Fruit fly (Drosophila melanogaster) whole organism, embryonic: ENCODE data around the gene Wdr59.

ENCODE experiments used
- Bdp1 ChIP-seq: fragments of 200-800 bp; sonication (Bioruptor generic); optimal IDR thresholded peaks from 3 replicates; lab custom pipeline; 2016; ENCODE audit warnings: missing biosample characterization, missing genetic modification characterization
- BtbVII ChIP-seq: fragments of 200-800 bp; sonication (Bioruptor generic); optimal IDR thresholded peaks from 3 replicates; lab custom pipeline; 2017; ENCODE audit warnings: missing biosample characterization, mild to moderate bottlenecking, missing genetic modification characterization
- CG1024 ChIP-seq: fragments of 200-800 bp; sonication (Bioruptor generic); IDR thresholded peaks from 2 replicates; pipeline ENCODE4 v1.3.6; 2022; ENCODE audit warnings: missing biosample characterization, missing genetic modification characterization
- CG10565 ChIP-seq: fragments of 200-800 bp; sonication (Bioruptor generic); optimal IDR thresholded peaks from 3 replicates; lab custom pipeline; 2016; ENCODE audit warnings: missing biosample characterization, mild to moderate bottlenecking, missing genetic modification characterization
- CG11093 ChIP-seq: fragments of 200-800 bp; sonication (Bioruptor generic); IDR thresholded peaks from 3 replicates; pipeline ENCODE4 v1.3.6; 2022; ENCODE audit warnings: missing biosample characterization, missing genetic modification characterization
- CG11723 ChIP-seq: fragments of 200-800 bp; sonication (Bioruptor generic); optimal IDR thresholded peaks from 2 replicates; lab custom pipeline; 2017; ENCODE audit warnings: missing biosample characterization, mild to moderate bottlenecking, missing genetic modification characterization
- CG12071 ChIP-seq: fragments of 200-800 bp; sonication (Bioruptor generic); optimal IDR thresholded peaks from 3 replicates; lab custom pipeline; 2018; ENCODE audit warnings: missing biosample characterization, mild to moderate bottlenecking, missing genetic modification characterization
- CG12942 ChIP-seq: fragments of 200-800 bp; sonication (Bioruptor generic); optimal IDR thresholded peaks from 3 replicates; lab custom pipeline; 2016; ENCODE audit warnings: missing biosample characterization, missing genetic modification characterization
- CG16863 ChIP-seq: fragments of 200-800 bp; sonication (Bioruptor generic); optimal IDR thresholded peaks from 3 replicates; lab custom pipeline; 2016; ENCODE audit warnings: missing biosample characterization, missing genetic modification characterization
- CG17612 ChIP-seq: fragments of 200-800 bp; sonication (Bioruptor generic); IDR thresholded peaks from 2 replicates; pipeline ENCODE4 v1.3.6; 2022; ENCODE audit warnings: missing biosample characterization, missing genetic modification characterization
- CG17912 ChIP-seq: fragments of 200-800 bp; sonication (Bioruptor generic); optimal IDR thresholded peaks from 2 replicates; lab custom pipeline; 2018; ENCODE audit warnings: missing biosample characterization, mild to moderate bottlenecking, missing genetic modification characterization
- CG18011 ChIP-seq: fragments of 200-800 bp; sonication (Bioruptor generic); optimal IDR thresholded peaks from 2 replicates; lab custom pipeline; 2017; ENCODE audit warnings: missing biosample characterization, missing genetic modification characterization, mild to moderate bottlenecking, moderate library complexity, missing genotype
- CG18476 ChIP-seq: fragments of 200-800 bp; sonication (Bioruptor generic); optimal IDR thresholded peaks from 2 replicates; lab custom pipeline; 2016; ENCODE audit warnings: missing biosample characterization, mild to moderate bottlenecking, missing genetic modification characterization
- CG2116 ChIP-seq: fragments of 200-800 bp; sonication (Bioruptor generic); optimal IDR thresholded peaks from 3 replicates; lab custom pipeline; 2018; ENCODE audit warnings: missing biosample characterization, mild to moderate bottlenecking, missing genetic modification characterization
- CG3163 ChIP-seq: fragments of 200-800 bp; sonication (Bioruptor generic); optimal IDR thresholded peaks from 3 replicates; lab custom pipeline; 2016; ENCODE audit warnings: missing biosample characterization, missing genetic modification characterization
- CG4854 ChIP-seq: fragments of 200-800 bp; sonication (Bioruptor generic); optimal IDR thresholded peaks from 2 replicates; lab custom pipeline; 2016; ENCODE audit warnings: missing biosample characterization, missing genetic modification characterization, inconsistent platforms
- CG6683 ChIP-seq: fragments of 200-800 bp; sonication (Bioruptor generic); optimal IDR thresholded peaks from 2 replicates; lab custom pipeline; 2017; ENCODE audit warnings: missing biosample characterization, mild to moderate bottlenecking, missing genetic modification characterization, missing genetic modification reagents
- CG7745 ChIP-seq: fragments of 200-800 bp; sonication (Bioruptor generic); optimal IDR thresholded peaks from 2 replicates; lab custom pipeline; 2018; ENCODE audit warnings: missing biosample characterization, mild to moderate bottlenecking, missing genetic modification characterization, moderate library complexity
- CG7786 ChIP-seq: fragments of 200-800 bp; sonication (Bioruptor generic); optimal IDR thresholded peaks from 2 replicates; lab custom pipeline; 2016; ENCODE audit warnings: missing biosample characterization, missing genetic modification characterization
- Dbx ChIP-seq: fragments of 200-800 bp; sonication (Bioruptor generic); IDR thresholded peaks from 3 replicates; pipeline ENCODE4 v1.3.6; 2022; ENCODE audit warnings: missing biosample characterization, missing genetic modification characterization
- Lim3 ChIP-seq: fragments of 200-800 bp; sonication (Bioruptor generic); IDR thresholded peaks from 2 replicates; pipeline ENCODE4 v1.3.6; 2022; ENCODE audit warnings: missing biosample characterization, missing genetic modification characterization
- Neu2 ChIP-seq: fragments of 200-800 bp; sonication (Bioruptor generic); optimal IDR thresholded peaks from 3 replicates; lab custom pipeline; 2016; ENCODE audit warnings: missing biosample characterization, missing genetic modification characterization, borderline replicate concordance
- Oaz ChIP-seq: fragments of 200-800 bp; sonication (Bioruptor generic); IDR thresholded peaks from 2 replicates; pipeline ENCODE4 v1.3.6; 2022; ENCODE audit warnings: missing biosample characterization, missing genetic modification characterization
- PHDP ChIP-seq: fragments of 200-800 bp; sonication (Bioruptor generic); optimal IDR thresholded peaks from 3 replicates; lab custom pipeline; 2018; ENCODE audit warnings: missing biosample characterization, mild to moderate bottlenecking, missing genetic modification characterization, moderate library complexity
- Pdp1 ChIP-seq, 2 experiments: fragments of 200-800 bp; sonication (Bioruptor generic); optimal IDR thresholded peaks; 3 replicates each; lab custom pipeline; 2016; ENCODE audit warnings: missing biosample characterization in 2 of 2, missing genetic modification characterization in 2 of 2, mild to moderate bottlenecking in 1 of 2, moderate library complexity in 1 of 2
- Sry-β ChIP-seq: fragments of 200-800 bp; sonication (Bioruptor generic); optimal IDR thresholded peaks from 2 replicates; lab custom pipeline; 2018; ENCODE audit warnings: missing biosample characterization, mild to moderate bottlenecking, missing genetic modification characterization, moderate library complexity
- Ssrp ChIP-seq: fragments of 200-800 bp; sonication (Bioruptor generic); optimal IDR thresholded peaks from 2 replicates; lab custom pipeline; 2018; ENCODE audit warnings: missing biosample characterization, mild to moderate bottlenecking, missing genetic modification characterization, moderate library complexity
- abd-A ChIP-seq: fragments of 200-800 bp; sonication (Bioruptor generic); optimal IDR thresholded peaks from 3 replicates; lab custom pipeline; 2019; ENCODE audit warnings: missing biosample characterization, mild to moderate bottlenecking, missing genetic modification characterization, moderate library complexity
- ac ChIP-seq: fragments of 200-800 bp; sonication (Bioruptor generic); optimal IDR thresholded peaks from 3 replicates; lab custom pipeline; 2017; ENCODE audit warnings: missing biosample characterization, mild to moderate bottlenecking, missing genetic modification characterization
- ash1 ChIP-seq: fragments of 200-800 bp; sonication (Bioruptor generic); optimal IDR thresholded peaks from 2 replicates; lab custom pipeline; 2018; ENCODE audit warnings: missing biosample characterization, mild to moderate bottlenecking, missing genetic modification characterization
- chif ChIP-seq, 2 experiments: fragments of 200-800 bp; sonication (Bioruptor generic); optimal IDR thresholded peaks; 3 replicates each; lab custom pipeline; 2016; ENCODE audit warnings: missing biosample characterization in 2 of 2, missing genetic modification characterization in 2 of 2
- ci ChIP-seq: fragments of 200-800 bp; sonication (Bioruptor generic); IDR thresholded peaks from 3 replicates; pipeline ENCODE4 v1.3.6; 2022; ENCODE audit warnings: missing biosample characterization, missing genetic modification characterization
- da ChIP-seq: fragments of 200-800 bp; sonication (Bioruptor generic); optimal IDR thresholded peaks from 2 replicates; lab custom pipeline; 2016; ENCODE audit warnings: missing biosample characterization, missing genetic modification characterization
- dmrt11E ChIP-seq: fragments of 200-800 bp; sonication (Bioruptor generic); optimal IDR thresholded peaks from 3 replicates; lab custom pipeline; 2018; ENCODE audit warnings: missing biosample characterization, mild to moderate bottlenecking, missing genetic modification characterization, moderate library complexity
- ems ChIP-seq: fragments of 200-800 bp; sonication (Bioruptor generic); optimal IDR thresholded peaks from 3 replicates; lab custom pipeline; 2016; ENCODE audit warnings: missing biosample characterization, missing genetic modification characterization
- en ChIP-seq: fragments of 200-800 bp; sonication (Bioruptor generic); optimal IDR thresholded peaks from 2 replicates; lab custom pipeline; 2016; ENCODE audit warnings: missing biosample characterization, missing genetic modification characterization
- fd64A ChIP-seq: fragments of 200-800 bp; sonication (Bioruptor generic); optimal IDR thresholded peaks from 3 replicates; lab custom pipeline; 2018; ENCODE audit warnings: missing biosample characterization, mild to moderate bottlenecking, missing genetic modification characterization
- hbn ChIP-seq: fragments of 200-800 bp; sonication (Bioruptor generic); IDR thresholded peaks from 2 replicates; pipeline ENCODE4 v1.3.6; 2022; ENCODE audit warnings: missing biosample characterization, missing genetic modification characterization; ENCODE audit not compliant: partially characterized antibody
- maf-S ChIP-seq: fragments of 200-800 bp; sonication (Bioruptor generic); optimal IDR thresholded peaks from 2 replicates; lab custom pipeline; 2016; ENCODE audit warnings: missing biosample characterization, missing genetic modification characterization
- nmo ChIP-seq: fragments of 200-800 bp; sonication (Bioruptor generic); optimal IDR thresholded peaks from 2 replicates; lab custom pipeline; 2018; ENCODE audit warnings: missing biosample characterization, mild to moderate bottlenecking, missing genetic modification characterization, moderate library complexity
- pfk ChIP-seq: fragments of 200-800 bp; sonication (Bioruptor generic); optimal IDR thresholded peaks from 2 replicates; lab custom pipeline; 2018; ENCODE audit warnings: missing biosample characterization, mild to moderate bottlenecking, missing genetic modification characterization, moderate library complexity
- pho ChIP-seq: fragments of 200-800 bp; sonication (Bioruptor generic); optimal IDR thresholded peaks from 2 replicates; lab custom pipeline; 2016; ENCODE audit warnings: missing biosample characterization, missing genetic modification characterization
- psq ChIP-seq: fragments of 200-800 bp; sonication (Bioruptor generic); optimal IDR thresholded peaks from 2 replicates; lab custom pipeline; 2017; ENCODE audit warnings: missing biosample characterization, missing genetic modification characterization
- schlank ChIP-seq: fragments of 200-800 bp; sonication (Bioruptor generic); optimal IDR thresholded peaks from 2 replicates; lab custom pipeline; 2018; ENCODE audit warnings: missing biosample characterization, mild to moderate bottlenecking, missing genetic modification characterization
- sens ChIP-seq: fragments of 200-800 bp; sonication (Bioruptor generic); peaks from one replicate; lab custom pipeline; 2016; ENCODE audit warnings: missing biosample characterization, missing genetic modification characterization
- sens-2 ChIP-seq: fragments of 200-800 bp; sonication (Bioruptor generic); IDR thresholded peaks from 2 replicates; pipeline ENCODE4 v1.3.6; 2022; ENCODE audit warnings: missing biosample characterization, missing genetic modification characterization
- tin ChIP-seq: fragments of 200-800 bp; sonication (Bioruptor generic); optimal IDR thresholded peaks from 3 replicates; lab custom pipeline; 2016; ENCODE audit warnings: missing biosample characterization, missing genetic modification characterization
- tx ChIP-seq: fragments of 200-800 bp; sonication (Bioruptor generic); optimal IDR thresholded peaks from 2 replicates; lab custom pipeline; 2016; ENCODE audit warnings: missing biosample characterization, missing genetic modification characterization
- vnd ChIP-seq: fragments of 200-800 bp; sonication (Bioruptor generic); IDR thresholded peaks from 3 replicates; pipeline ENCODE4 v1.3.6; 2022; ENCODE audit warnings: missing biosample characterization, missing genetic modification characterization; ENCODE audit not compliant: partially characterized antibody
- zen ChIP-seq: fragments of 200-800 bp; sonication (Bioruptor generic); optimal IDR thresholded peaks from 3 replicates; lab custom pipeline; 2018; ENCODE audit warnings: missing biosample characterization, mild to moderate bottlenecking, missing genetic modification characterization, moderate library complexity
- zf30C ChIP-seq: fragments of 200-800 bp; sonication (Bioruptor generic); optimal IDR thresholded peaks from 3 replicates; lab custom pipeline; 2018; ENCODE audit warnings: missing biosample characterization, mild to moderate bottlenecking, missing genetic modification characterization

Gene Wdr59

dm6 chr2L:11066887-11067459 is 24.3 kb upstream of the Wdr59 start, which contains the start of gene Samuel (continued):
- TF ChIP-seq CG11093 (GFP tag; lab: Robert Waterston, UW) (no peak), chif (GFP tag; optimal IDR thresholded peaks at IDR 0.05; lab: Kevin White, UChicago) (no peak), CG18011 (GFP tag; lab: Kevin White, UChicago) (no peak), pfk (no peak), Bdp1 (GFP tag; lab: Kevin White, UChicago) (no peak), tin (no peak), CG17612 (GFP tag; lab: Robert Waterston, UW) (no peak), pho (GFP tag; lab: Kevin White, UChicago) (no peak), Lim3 (GFP tag; lab: Robert Waterston, UW) (no peak), CG2116 (GFP tag; lab: Kevin White, UChicago) (no peak), CG10565 (GFP tag; lab: Kevin White, UChicago) (no peak), ash1 (GFP tag; lab: Kevin White, UChicago) (no peak), hbn (GFP tag; lab: Robert Waterston, UW) (no peak), Ssrp (tag; lab: Kevin White, UChicago) (no peak), ems (no peak), ac (GFP tag; lab: Kevin White, UChicago) (no peak), CG12071 (GFP tag; lab: Kevin White, UChicago) (no peak), PHDP (tag; lab: Kevin White, UChicago) (peak; percentile 28), nmo (GFP tag; lab: Kevin White, UChicago) (no peak), CG18476 (GFP tag; lab: Kevin White, UChicago) (no peak), Sry-β (GFP tag; lab: Kevin White, UChicago) (no peak), CG6683 (GFP tag; lab: Kevin White, UChicago) (no peak), sens (peak; percentile 78), Neu2 (GFP tag; lab: Kevin White, UChicago) (no peak), dmrt11E (tag; lab: Kevin White, UChicago) (no peak), schlank (tag; lab: Kevin White, UChicago) (no peak), CG7745 (tag; lab: Kevin White, UChicago) (no peak), Oaz (GFP tag; lab: Robert Waterston, UW) (no peak), Pdp1 (GFP tag; optimal IDR thresholded peaks at IDR 0.05; lab: Kevin White, UChicago) (no peak), tx (GFP tag; lab: Kevin White, UChicago) (no peak), psq (GFP tag; lab: Kevin White, UChicago) (no peak), Dbx (no peak), CG11723 (GFP tag; lab: Kevin White, UChicago) (no peak), CG1024 (no peak), zen (no peak), CG3163 (GFP tag; lab: Kevin White, UChicago) (peak; percentile 99), fd64A (GFP tag; lab: Kevin White, UChicago) (no peak), maf-S (GFP tag; lab: Kevin White, UChicago) (no peak), CG17912 (GFP tag; lab: Kevin White, UChicago) (no peak), vnd (GFP tag; lab: Robert Waterston, UW) (no peak), CG16863 (GFP tag; lab: Kevin White, UChicago) (no peak), CG4854 (GFP tag; lab: Kevin White, UChicago) (no peak), CG12942 (no peak), CG7786 (GFP tag; lab: Kevin White, UChicago) (no peak), BtbVII (GFP tag; lab: Kevin White, UChicago) (peak; percentile 16), en (GFP tag; lab: Kevin White, UChicago) (no peak), abd-A (tag; lab: Kevin White, UChicago) (no peak), da (GFP tag; lab: Kevin White, UChicago) (no peak), zf30C (no peak), sens-2 (GFP tag; lab: Robert Waterston, UW) (peak; percentile 78), ci (0 out of 3 replicates have a peak, but pooled peaks have one; percentile 60)
